Worm (Caenorhabditis elegans) whole organism, young adult: ENCODE measurements around the gene ltd-1.
A peak's percentile ranks its signal among the peaks of the same experiment; 100 is the strongest.

Source experiments
- D2030.7 ChIP-seq: fragments of 200-800 bp; sonication (Bioruptor generic); IDR thresholded peaks from 2 replicates; pipeline ENCODE4 v1.3.6; 2022; ENCODE audit warnings: missing genetic modification reagents, missing genetic modification characterization, missing compliant biosample characterization
- F10E7.11 ChIP-seq: sonication (generic microtip); optimal IDR thresholded peaks from 2 replicates; lab custom pipeline; 2017; ENCODE audit warnings: mild to moderate bottlenecking, missing genetic modification characterization, moderate library complexity, missing compliant biosample characterization
- F23B12.7 ChIP-seq: sonication (generic microtip); optimal IDR thresholded peaks from 2 replicates; lab custom pipeline; 2017; ENCODE audit warnings: missing genetic modification characterization, mild to moderate bottlenecking, missing compliant biosample characterization, antibody characterized with exemption, moderate library complexity; ENCODE audit not compliant: insufficient read depth
- F37B4.10 ChIP-seq: fragments of 200-800 bp; sonication (Bioruptor generic); IDR thresholded peaks from 2 replicates; pipeline ENCODE4 v1.3.6; 2022; ENCODE audit warnings: missing genetic modification characterization, missing compliant biosample characterization
- F55B11.4 ChIP-seq: sonication (generic microtip); optimal IDR thresholded peaks from 2 replicates; lab custom pipeline; 2016; ENCODE audit warnings: missing compliant biosample characterization, missing genetic modification characterization, borderline replicate concordance; ENCODE audit not compliant: insufficient read depth
- K12H6.12 ChIP-seq: fragments of 200-800 bp; sonication (Bioruptor generic); optimal IDR thresholded peaks from 2 replicates; lab custom pipeline; 2018; ENCODE audit warnings: mild to moderate bottlenecking, missing genetic modification characterization, missing compliant biosample characterization
- T07F8.4 ChIP-seq: sonication (generic microtip); optimal IDR thresholded peaks from 2 replicates; lab custom pipeline; 2016; ENCODE audit warnings: mild to moderate bottlenecking, missing genetic modification characterization, moderate library complexity, missing compliant biosample characterization
- Y67H2A.10 ChIP-seq: fragments of 200-800 bp; sonication (Bioruptor generic); conservative IDR thresholded peaks from 2 replicates; pipeline ENCODE4 v1.3.6; 2022; ENCODE audit warnings: missing genetic modification reagents, missing genetic modification characterization, missing compliant biosample characterization
- ZK185.1 ChIP-seq: sonication (generic microtip); optimal IDR thresholded peaks from 2 replicates; lab custom pipeline; 2016; ENCODE audit warnings: mild to moderate bottlenecking, missing genetic modification characterization, missing compliant biosample characterization; ENCODE audit not compliant: poor library complexity, severe bottlenecking
- athp-1 ChIP-seq: sonication (generic microtip); optimal IDR thresholded peaks from 2 replicates; lab custom pipeline; 2017; ENCODE audit warnings: mild to moderate bottlenecking, missing genetic modification characterization, missing compliant biosample characterization
- attf-3 ChIP-seq: fragments of 200-800 bp; sonication (Bioruptor generic); conservative IDR thresholded peaks from 2 replicates; pipeline ENCODE4 v1.3.6; 2022; ENCODE audit warnings: missing genetic modification reagents, missing genetic modification characterization, missing compliant biosample characterization
- attf-5 ChIP-seq: fragments of 200-800 bp; sonication (Bioruptor generic); optimal IDR thresholded peaks from 2 replicates; lab custom pipeline; 2018; ENCODE audit warnings: mild to moderate bottlenecking, missing genetic modification characterization, missing compliant biosample characterization
- bed-1 ChIP-seq: fragments of 200-800 bp; sonication (Bioruptor generic); IDR thresholded peaks from 2 replicates; pipeline ENCODE4 v1.3.6; 2022; ENCODE audit warnings: missing genetic modification reagents, missing genetic modification characterization, missing compliant biosample characterization
- bed-2 ChIP-seq: fragments of 200-800 bp; sonication (Bioruptor generic); IDR thresholded peaks from 2 replicates; pipeline ENCODE4 v1.3.6; 2022; ENCODE audit warnings: missing genetic modification reagents, missing genetic modification characterization, missing compliant biosample characterization
- ceh-100 ChIP-seq: fragments of 200-800 bp; sonication (Bioruptor generic); IDR thresholded peaks from 2 replicates; pipeline ENCODE4 v1.3.6; 2022; ENCODE audit warnings: missing genetic modification reagents, missing genetic modification characterization, missing compliant biosample characterization
- ceh-27 ChIP-seq: fragments of 200-800 bp; sonication (Bioruptor generic); optimal IDR thresholded peaks from 2 replicates; lab custom pipeline; 2018; ENCODE audit warnings: mild to moderate bottlenecking, missing genetic modification characterization, moderate library complexity, missing compliant biosample characterization
- ceh-91 ChIP-seq: fragments of 200-800 bp; sonication (Bioruptor generic); IDR thresholded peaks from 2 replicates; pipeline ENCODE4 v1.3.6; 2022; ENCODE audit warnings: missing genetic modification reagents, missing genetic modification characterization, missing compliant biosample characterization
- dpl-1 ChIP-seq: fragments of 150-350 bp; optimal IDR thresholded peaks from 2 replicates; lab custom pipeline; 2014; ENCODE audit warnings: missing biosample characterization, missing genetic modification reagents, missing genetic modification characterization
- efl-1 ChIP-seq: fragments of 150-350 bp; optimal IDR thresholded peaks from 2 replicates; lab custom pipeline; 2014; ENCODE audit warnings: missing biosample characterization, missing genetic modification reagents, missing genetic modification characterization
- egl-18 ChIP-seq: fragments of 200-800 bp; sonication (Bioruptor generic); IDR thresholded peaks from 2 replicates; pipeline ENCODE4 v1.3.6; 2022; ENCODE audit warnings: missing genetic modification reagents, missing genetic modification characterization, missing compliant biosample characterization
- egrh-3 ChIP-seq: fragments of 200-800 bp; sonication (Bioruptor generic); IDR thresholded peaks from 2 replicates; pipeline ENCODE4 v1.3.6; 2022; ENCODE audit warnings: missing genetic modification reagents, missing genetic modification characterization, missing compliant biosample characterization
- ekl-4 ChIP-seq: fragments of 200-800 bp; sonication (Bioruptor generic); IDR thresholded peaks from 2 replicates; pipeline ENCODE4 v1.3.6; 2022; ENCODE audit warnings: missing genetic modification reagents, missing genetic modification characterization, missing compliant biosample characterization
- fkh-3 ChIP-seq: sonication (generic microtip); optimal IDR thresholded peaks from 2 replicates; lab custom pipeline; 2016; ENCODE audit warnings: mild to moderate bottlenecking, missing genetic modification characterization, missing compliant biosample characterization
- hmg-1.2 ChIP-seq: fragments of 200-800 bp; sonication (Bioruptor generic); IDR thresholded peaks from 2 replicates; pipeline ENCODE4 v1.3.6; 2022; ENCODE audit warnings: missing genetic modification reagents, missing genetic modification characterization, missing compliant biosample characterization
- hsf-1 ChIP-seq: fragments of 200-800 bp; sonication (Bioruptor generic); IDR thresholded peaks from 2 replicates; pipeline ENCODE4 v1.3.6; 2022; ENCODE audit warnings: missing genetic modification reagents, missing genetic modification characterization, missing compliant biosample characterization
- lag-1 ChIP-seq: fragments of 200-800 bp; sonication (Bioruptor generic); IDR thresholded peaks from 2 replicates; pipeline ENCODE4 v1.3.6; 2022; ENCODE audit warnings: missing genetic modification reagents, missing genetic modification characterization, missing compliant biosample characterization
- lin-26 ChIP-seq: fragments of 200-800 bp; sonication (Bioruptor generic); IDR thresholded peaks from 2 replicates; pipeline ENCODE4 v1.3.6; 2022; ENCODE audit warnings: missing genetic modification reagents, missing genetic modification characterization, missing compliant biosample characterization
- lin-35 ChIP-seq, 3 experiments: fragments of 150-350 bp in 2 of 3; sonication (generic microtip) in 1 of 3; optimal IDR thresholded peaks; 2 replicates each; lab custom pipeline; 2014 to 2018; ENCODE audit warnings: missing biosample characterization in 3 of 3, missing genetic modification characterization in 3 of 3, missing genetic modification reagents in 3 of 3
- lin-40 ChIP-seq: sonication (generic microtip); optimal IDR thresholded peaks from 2 replicates; lab custom pipeline; 2016; ENCODE audit warnings: missing genetic modification characterization, mild to moderate bottlenecking, missing compliant biosample characterization, missing genotype, missing genetic modification reagents
- lin-54 ChIP-seq: fragments of 200-800 bp; sonication (Bioruptor generic); optimal IDR thresholded peaks from 2 replicates; lab custom pipeline; 2018; ENCODE audit warnings: mild to moderate bottlenecking, missing genetic modification characterization, missing compliant biosample characterization
- lir-1 ChIP-seq: fragments of 200-800 bp; sonication (Bioruptor generic); conservative IDR thresholded peaks from 2 replicates; pipeline ENCODE4 v1.3.6; 2022; ENCODE audit warnings: missing genetic modification reagents, missing genetic modification characterization, missing compliant biosample characterization
- lsy-27 ChIP-seq: sonication (generic microtip); optimal IDR thresholded peaks from 2 replicates; lab custom pipeline; 2017; ENCODE audit warnings: missing genetic modification characterization, mild to moderate bottlenecking, missing compliant biosample characterization, antibody characterized with exemption, missing genotype, borderline replicate concordance; ENCODE audit not compliant: insufficient read depth
- madf-3 ChIP-seq: fragments of 200-800 bp; sonication (Bioruptor generic); IDR thresholded peaks from 2 replicates; pipeline ENCODE4 v1.3.6; 2022; ENCODE audit warnings: missing genetic modification reagents, missing genetic modification characterization, missing compliant biosample characterization
- madf-8 ChIP-seq: fragments of 200-800 bp; sonication (Bioruptor generic); conservative IDR thresholded peaks from 2 replicates; pipeline ENCODE4 v1.3.6; 2022; ENCODE audit warnings: missing genetic modification reagents, missing genetic modification characterization, missing compliant biosample characterization
- mcd-1 ChIP-seq: fragments of 200-800 bp; sonication (Bioruptor generic); IDR thresholded peaks from 2 replicates; pipeline ENCODE4 v1.3.6; 2022; ENCODE audit warnings: missing genetic modification reagents, missing genetic modification characterization, missing compliant biosample characterization
- mxl-1 ChIP-seq: sonication (generic microtip); optimal IDR thresholded peaks from 2 replicates; lab custom pipeline; 2016; ENCODE audit warnings: missing genetic modification characterization, missing compliant biosample characterization
- nfya-2 ChIP-seq: fragments of 200-800 bp; sonication (Bioruptor generic); IDR thresholded peaks from 2 replicates; pipeline ENCODE4 v1.3.6; 2022; ENCODE audit warnings: missing genetic modification reagents, missing genetic modification characterization, missing compliant biosample characterization
- nfyb-1 ChIP-seq: fragments of 200-800 bp; sonication (Bioruptor generic); IDR thresholded peaks from 2 replicates; pipeline ENCODE4 v1.3.6; 2022; ENCODE audit warnings: missing genetic modification reagents, missing genetic modification characterization, missing compliant biosample characterization
- nhr-120 ChIP-seq: fragments of 200-800 bp; sonication (Bioruptor generic); IDR thresholded peaks from 2 replicates; pipeline ENCODE4 v1.3.6; 2022; ENCODE audit warnings: missing genetic modification characterization, missing compliant biosample characterization
- nhr-80 ChIP-seq: sonication (generic microtip); optimal IDR thresholded peaks from 2 replicates; lab custom pipeline; 2016; ENCODE audit warnings: missing genetic modification characterization, missing compliant biosample characterization
- pha-4 ChIP-seq: fragments of 150-350 bp; sonication (generic microtip); optimal IDR thresholded peaks from 2 replicates; lab custom pipeline; 2014; ENCODE audit warnings: missing biosample characterization, missing genetic modification reagents, missing genetic modification characterization
- rcor-1 ChIP-seq: fragments of 200-800 bp; sonication (Bioruptor generic); IDR thresholded peaks from 2 replicates; pipeline ENCODE4 v1.3.6; 2022; ENCODE audit warnings: missing genetic modification reagents, missing genetic modification characterization, missing compliant biosample characterization
- rpc-1 ChIP-seq, 2 experiments: fragments of 150-350 bp in 1 of 2; sonication (generic microtip) in 1 of 2; optimal IDR thresholded peaks; 2 replicates each; lab custom pipeline; 2014 to 2018; ENCODE audit warnings: missing biosample characterization in 1 of 2, missing genetic modification characterization in 1 of 2, missing genetic modification reagents in 1 of 2, missing genotype in 1 of 2
- sdz-38 ChIP-seq: sonication (generic microtip); optimal IDR thresholded peaks from 2 replicates; lab custom pipeline; 2016; ENCODE audit warnings: missing genotype, missing genetic modification characterization, missing compliant biosample characterization
- sea-2 ChIP-seq: fragments of 200-800 bp; sonication (Bioruptor generic); IDR thresholded peaks from 2 replicates; pipeline ENCODE4 v1.3.6; 2022; ENCODE audit warnings: missing genetic modification characterization, missing compliant biosample characterization
- tbx-9 ChIP-seq: sonication (generic microtip); optimal IDR thresholded peaks from 2 replicates; lab custom pipeline; 2016; ENCODE audit warnings: borderline replicate concordance, missing genetic modification characterization, inconsistent platforms, missing compliant biosample characterization
- unc-130 ChIP-seq: sonication (generic microtip); optimal IDR thresholded peaks from 2 replicates; lab custom pipeline; 2016; ENCODE audit warnings: missing genetic modification reagents, missing genetic modification characterization, missing compliant biosample characterization
- xnd-1 ChIP-seq: sonication (generic microtip); optimal IDR thresholded peaks from 2 replicates; lab custom pipeline; 2016; ENCODE audit warnings: missing genotype, missing genetic modification reagents, missing genetic modification characterization, missing compliant biosample characterization

ltd-1 gene

ce11 chrII:8062334-8062791, 30.2 kb downstream of the ltd-1 start, which contains the start of gene ufd-2:
Gene ufd-2, plus strand, starts transcription at chrII:8062741.
- TF ChIP-seq tbx-9 (tag; lab: Kevin White, UChicago) (no peak), unc-130 (GFP tag; lab: Kevin White, UChicago) (no peak), attf-5 (GFP tag; lab: Kevin White, UChicago) (peak; percentile 82), madf-8 (GFP tag; lab: Robert Waterston, UW) (peak; percentile 53; the same call in 1 of the 2 replicates), sea-2 (GFP tag; lab: Robert Waterston, UW) (no peak), ekl-4 (GFP tag; lab: Robert Waterston, UW) (no peak), nfya-2 (GFP tag; lab: Robert Waterston, UW) (no peak), efl-1 (GFP tag; lab: Kevin White, UChicago) (peak; percentile 84), sdz-38 (no peak), athp-1 (tag; lab: Kevin White, UChicago) (no peak), fkh-3 (tag; lab: Kevin White, UChicago) (no peak), F37B4.10 (GFP tag; lab: Robert Waterston, UW) (no peak), T07F8.4 (tag; lab: Kevin White, UChicago) (no peak), ceh-91 (GFP tag; lab: Robert Waterston, UW) (0 out of 2 replicates have a peak, but pooled peaks have one; percentile 62), F55B11.4 (tag; lab: Kevin White, UChicago) (no peak), attf-3 (GFP tag; lab: Robert Waterston, UW) (peak; percentile 59; the same call in 1 of the 2 replicates), lag-1 (no peak), egl-18 (GFP tag; lab: Robert Waterston, UW) (no peak), F23B12.7 (tag; lab: Kevin White, UChicago) (peak; percentile 87), lin-54 (GFP tag; lab: Kevin White, UChicago) (no peak), egrh-3 (peak; percentile 64), lin-40 (tag; lab: Kevin White, UChicago) (peak; percentile 44), lir-1 (GFP tag; lab: Robert Waterston, UW) (no peak), rpc-1 (optimal IDR thresholded peaks at IDR 0.05; lab: Kevin White, UChicago) (no peak), rpc-1 (tag; optimal IDR thresholded peaks at IDR 0.05; lab: Kevin White, UChicago) (no peak), D2030.7 (GFP tag; lab: Robert Waterston, UW) (peak; percentile 77), ceh-27 (GFP tag; lab: Kevin White, UChicago) (no peak), pha-4 (tag; lab: Kevin White, UChicago) (no peak), nfyb-1 (GFP tag; lab: Robert Waterston, UW) (no peak), F10E7.11 (tag; lab: Kevin White, UChicago) (no peak), lin-35 (GFP tag; optimal IDR thresholded peaks at IDR 0.05; lab: Kevin White, UChicago) (peak in 1 of 3 experiments; percentile 31), hmg-1.2 (GFP tag; lab: Robert Waterston, UW) (peak; percentile 61; the same call in 1 of the 2 replicates), ZK185.1 (tag; lab: Kevin White, UChicago) (peak; percentile 23), K12H6.12 (peak; percentile 46), hsf-1 (GFP tag; lab: Robert Waterston, UW) (0 out of 2 replicates have a peak, but pooled peaks have one; percentile 28), bed-2 (peak; percentile 73), Y67H2A.10 (no peak), lsy-27 (tag; lab: Kevin White, UChicago) (no peak), madf-3 (no peak), dpl-1 (GFP tag; lab: Kevin White, UChicago) (peak; percentile 48), nhr-120 (GFP tag; lab: Robert Waterston, UW) (no peak), mxl-1 (tag; lab: Kevin White, UChicago) (no peak), lin-26 (GFP tag; lab: Robert Waterston, UW) (peak; percentile 68; the same call in 1 of the 2 replicates), mcd-1 (GFP tag; lab: Robert Waterston, UW) (peak; percentile 94), rcor-1 (0 out of 2 replicates have a peak, but pooled peaks have one; percentile 64), nhr-80 (tag; lab: Kevin White, UChicago) (peak; percentile 87), ceh-100 (peak; percentile 93), xnd-1 (tag; lab: Kevin White, UChicago) (peak; percentile 22), bed-1 (no peak)
